Fruit fly (Drosophila melanogaster) whole organism, embryonic: ENCODE results near the gene kel.
A peak's percentile ranks its signal among the peaks of the same experiment; 100 is the strongest.

Experiments used
- C15 ChIP-seq: fragments of 200-800 bp; sonication (Bioruptor generic); IDR thresholded peaks from 3 replicates; pipeline ENCODE4 v1.3.6; 2022; ENCODE audit warnings: missing biosample characterization, missing genetic modification characterization
- CG15601 ChIP-seq: fragments of 200-800 bp; sonication (Bioruptor generic); optimal IDR thresholded peaks from 3 replicates; lab custom pipeline; 2019; ENCODE audit warnings: missing biosample characterization, mild to moderate bottlenecking, missing genetic modification characterization, moderate library complexity
- CG6765 ChIP-seq: fragments of 200-800 bp; sonication (Bioruptor generic); optimal IDR thresholded peaks from 3 replicates; lab custom pipeline; 2017; ENCODE audit warnings: missing biosample characterization, mild to moderate bottlenecking, missing genetic modification characterization
- CG7928 ChIP-seq: fragments of 200-800 bp; sonication (Bioruptor generic); optimal IDR thresholded peaks from 2 replicates; lab custom pipeline; 2017; ENCODE audit warnings: missing biosample characterization, mild to moderate bottlenecking, missing genetic modification characterization
- CG7963 ChIP-seq: fragments of 200-800 bp; sonication (Bioruptor generic); IDR thresholded peaks from 3 replicates; pipeline ENCODE4 v1.3.6; 2022; ENCODE audit warnings: missing biosample characterization, missing genetic modification characterization; ENCODE audit not compliant: partially characterized antibody
- Doc2 ChIP-seq: fragments of 200-800 bp; sonication (Bioruptor generic); IDR thresholded peaks from 2 replicates; pipeline ENCODE4 v1.3.6; 2022; ENCODE audit warnings: missing biosample characterization, missing genetic modification characterization
- Doc3 ChIP-seq: fragments of 200-800 bp; sonication (Bioruptor generic); IDR thresholded peaks from 3 replicates; pipeline ENCODE4 v1.3.6; 2022; ENCODE audit warnings: missing biosample characterization, missing genetic modification characterization; ENCODE audit not compliant: partially characterized antibody
- Taf1 ChIP-seq: fragments of 200-800 bp; sonication (Bioruptor generic); IDR thresholded peaks from 2 replicates; pipeline ENCODE4 v1.3.6; 2022; ENCODE audit warnings: missing biosample characterization, missing genetic modification characterization
- aop ChIP-seq: fragments of 200-800 bp; sonication (Bioruptor generic); IDR thresholded peaks from 2 replicates; pipeline ENCODE4 v1.3.6; 2022; ENCODE audit warnings: missing biosample characterization, missing genetic modification characterization
- prd ChIP-seq, 3 experiments: fragments of >200 bp in 2 of 3; fragments of 200-800 bp in 1 of 3; sonication (Bioruptor generic) in 1 of 3; optimal IDR thresholded peaks in 2 of 3; IDR thresholded peaks in 1 of 3; 2 replicates in 2 of 3; 3 replicates in 1 of 3; pipeline versions ENCODE4 v1.3.6 to Lab custom; 2017 to 2022; ENCODE audit warnings: missing biosample characterization in 1 of 3, missing genetic modification characterization in 1 of 3
- tna ChIP-seq: fragments of 200-800 bp; sonication (Bioruptor generic); IDR thresholded peaks from 2 replicates; pipeline ENCODE4 v1.3.6; 2022; ENCODE audit warnings: missing biosample characterization, missing genetic modification characterization; ENCODE audit not compliant: partially characterized antibody

dm6 chr2L:18145253-18145652, 7.4 kb upstream of the kel start:
- TF ChIP-seq Taf1 (GFP tag; lab: Robert Waterston, UW) = peak; percentile 75
- no peak for TF ChIP-seq tna (GFP tag; lab: Robert Waterston, UW)
- peak; percentile 67 for TF ChIP-seq CG15601 (tag; lab: Kevin White, UChicago)
- no peak for TF ChIP-seq CG7963 (GFP tag; lab: Robert Waterston, UW)
- no peak for TF ChIP-seq Doc2 (GFP tag; lab: Robert Waterston, UW)
- no peak for TF ChIP-seq prd (optimal IDR thresholded peaks at IDR 0.05; lab: Kevin White, UChicago)
- TF ChIP-seq prd (GFP tag; IDR thresholded peaks at IDR 0.05; lab: Robert Waterston, UW) = peak; percentile 97
- no peak for TF ChIP-seq Doc3 (GFP tag; lab: Robert Waterston, UW)
- TF ChIP-seq CG7928 (GFP tag; lab: Kevin White, UChicago) = peak; percentile 15
- TF ChIP-seq C15 (GFP tag; lab: Robert Waterston, UW) = peak; percentile 49; the same call in 1 of the 3 replicates
- peak; percentile 52; the same call in 1 of the 2 replicates for TF ChIP-seq aop (GFP tag; lab: Robert Waterston, UW)
- TF ChIP-seq CG6765 = peak; percentile 30
